Worm (Caenorhabditis elegans): ENCODE data around the gene T05A7.6.
A peak's percentile ranks its signal among the peaks of the same experiment; 100 is the strongest.
"Not testable (repeated sequence)": the region's sequence is repeated elsewhere in the genome, so short reads cannot be mapped to it uniquely, and the experiment has no call there.

The T05A7.6 gene

DNA sequence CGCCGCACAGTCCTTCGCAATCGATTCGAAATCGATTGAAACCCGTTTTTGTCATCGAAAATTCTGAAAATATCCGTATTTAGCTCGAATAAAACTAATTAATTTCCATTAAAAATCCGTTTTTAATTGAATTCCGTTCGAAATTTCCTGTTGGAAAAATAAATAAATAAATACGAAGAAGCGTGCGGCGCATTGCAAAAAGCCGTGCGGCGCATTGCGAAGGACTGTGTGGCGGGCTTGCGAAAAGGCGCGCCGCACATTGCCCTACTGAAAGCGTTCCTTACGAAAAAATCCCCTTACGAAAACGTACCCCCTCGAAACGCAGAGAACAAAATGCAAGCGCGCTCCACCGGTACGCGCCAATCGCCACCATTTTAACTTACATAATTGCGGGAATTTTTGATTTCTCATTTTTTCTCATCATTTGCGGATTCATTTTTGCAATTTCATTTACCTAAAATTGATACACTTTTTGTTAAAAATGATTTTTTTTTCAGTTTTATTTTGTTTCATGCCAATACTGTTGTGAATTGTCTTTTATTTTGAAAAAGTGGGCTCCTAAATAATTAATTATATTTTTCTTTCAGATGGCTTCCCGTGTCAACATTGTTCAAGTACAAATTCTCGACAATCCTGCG is 30.0 kb upstream of the T05A7.6 start, which contains the start of gene unc-85 (continued):
- peak; percentile 66 for TF ChIP-seq ztf-18 (tag; optimal IDR thresholded peaks at IDR 0.05)
- 0 out of 2 replicates have a peak, but pooled peaks have one; percentile 53 for TF ChIP-seq aptf-3 (GFP tag; IDR thresholded peaks at IDR 0.05)
- peak; percentile 96 for TF ChIP-seq rcor-1 (GFP tag; IDR thresholded peaks at IDR 0.05)
- TF ChIP-seq B0336.3 (GFP tag; IDR thresholded peaks at IDR 0.05), result peak; percentile 69
- peak; percentile 95 for TF ChIP-seq nfyb-1 (GFP tag; IDR thresholded peaks at IDR 0.05)
- peak; percentile 44 for TF ChIP-seq madf-10 (tag; optimal IDR thresholded peaks at IDR 0.05)
- peak; percentile 78 for TF ChIP-seq zfh-2 (GFP tag; conservative IDR thresholded peaks at IDR 0.05)
- peak; percentile 46 for TF ChIP-seq athp-1 (tag; optimal IDR thresholded peaks at IDR 0.05)
- peak; percentile 100 for TF ChIP-seq ceh-91 (GFP tag; IDR thresholded peaks at IDR 0.05)
- peak; percentile 81 for TF ChIP-seq tlf-1 (GFP tag; optimal IDR thresholded peaks at IDR 0.05)
- peak; percentile 70 for TF ChIP-seq ceh-27 (GFP tag; optimal IDR thresholded peaks at IDR 0.05)
- TF ChIP-seq hmg-1.2 (GFP tag; IDR thresholded peaks at IDR 0.05), result peak; percentile 86
- peak; percentile 28 for TF ChIP-seq die-1 (tag; optimal IDR thresholded peaks at IDR 0.05)
- peak; percentile 2 for TF ChIP-seq K12H6.12 (tag; optimal IDR thresholded peaks at IDR 0.05)
- peak; percentile 78 for TF ChIP-seq cebp-1 (GFP tag; IDR thresholded peaks at IDR 0.05)
- peak; percentile 79 for TF ChIP-seq cebp-1 (tag; optimal IDR thresholded peaks at IDR 0.05)
- peak; percentile 85 for TF ChIP-seq egl-44 (GFP tag; IDR thresholded peaks at IDR 0.05)
- TF ChIP-seq hmg-20 (GFP tag; IDR thresholded peaks at IDR 0.05), result peak; percentile 74; the same call in 1 of the 2 replicates
- TF ChIP-seq madf-3 (GFP tag; IDR thresholded peaks at IDR 0.05), result peak; percentile 95
- TF ChIP-seq Y79H2A.3 (GFP tag; conservative IDR thresholded peaks at IDR 0.05), result peak; percentile 89
- TF ChIP-seq egl-18 (GFP tag; IDR thresholded peaks at IDR 0.05), result 0 out of 2 replicates have a peak, but pooled peaks have one; percentile 52
- TF ChIP-seq xnd-1 (tag; optimal IDR thresholded peaks at IDR 0.05), result peak; percentile 88
- peak; percentile 99 for TF ChIP-seq madf-6 (GFP tag; IDR thresholded peaks at IDR 0.05)
- peak; percentile 95 for TF ChIP-seq hsf-1 (GFP tag; IDR thresholded peaks at IDR 0.05)
- TF ChIP-seq lir-1 (GFP tag; conservative IDR thresholded peaks at IDR 0.05), result peak; percentile 86
- TF ChIP-seq Y67H2A.10 (GFP tag; conservative IDR thresholded peaks at IDR 0.05), result peak; percentile 91
- peak; percentile 45 for TF ChIP-seq F23B12.7 (tag; optimal IDR thresholded peaks at IDR 0.05; ENCODE audit: insufficient read depth)
- TF ChIP-seq lin-26 (GFP tag; IDR thresholded peaks at IDR 0.05), result peak; percentile 79
- TF ChIP-seq lin-40 (tag; optimal IDR thresholded peaks at IDR 0.05), result peak; percentile 82
- peak; percentile 82 for TF ChIP-seq let-526 (GFP tag; IDR thresholded peaks at IDR 0.05)
- TF ChIP-seq let-607 (tag; optimal IDR thresholded peaks at IDR 0.05), result peak in 1 of 2 experiments; percentile 74
- TF ChIP-seq ztf-26 (tag; optimal IDR thresholded peaks at IDR 0.05), result peak; percentile 60
- TF ChIP-seq pbrm-1 (GFP tag; IDR thresholded peaks at IDR 0.05), result peak; percentile 93
- TF ChIP-seq snpc-3.4 (tag; optimal IDR thresholded peaks at IDR 0.05), result peak; percentile 84
- peak; percentile 75 for TF ChIP-seq Y56A3A.18 (GFP tag; IDR thresholded peaks at IDR 0.05)
- peak; percentile 11 for TF ChIP-seq hrde-1 (tag; optimal IDR thresholded peaks at IDR 0.05; ENCODE audit: borderline replicate concordance)
- TF ChIP-seq madf-8 (GFP tag; conservative IDR thresholded peaks at IDR 0.05), result peak; percentile 97
- not testable (repeated sequence) for TF ChIP-seq snpc-4 (GFP tag; optimal IDR thresholded peaks at IDR 0.05)
- peak; percentile 20 to 66 (median 58) for TF ChIP-seq snpc-4 (tag; optimal IDR thresholded peaks at IDR 0.05)
- peak; percentile 94 for TF ChIP-seq bed-2 (GFP tag; IDR thresholded peaks at IDR 0.05)
- peak; percentile 34 for TF ChIP-seq nhr-90 (tag; optimal IDR thresholded peaks at IDR 0.05)
- peak; percentile 88 for TF ChIP-seq K11D2.4 (GFP tag; IDR thresholded peaks at IDR 0.05)
- TF ChIP-seq Y53G8AR.9 (GFP tag; conservative IDR thresholded peaks at IDR 0.05), result peak; percentile 94
- peak; percentile 98 for TF ChIP-seq B0019.2 (GFP tag; conservative IDR thresholded peaks at IDR 0.05)
- peak; percentile 99 for TF ChIP-seq dox-1 (GFP tag; IDR thresholded peaks at IDR 0.05)
- TF ChIP-seq efl-1 (GFP tag; optimal IDR thresholded peaks at IDR 0.05), result peak; percentile 96
- peak; percentile 97 for TF ChIP-seq ceh-100 (GFP tag; IDR thresholded peaks at IDR 0.05)

Measured in whole organism, young adult.